Worm (Caenorhabditis elegans) whole organism, early embryonic: ENCODE results near the gene srh-299.

ENCODE experiments used
- F13C5.2 ChIP-seq: sonication (generic microtip); optimal IDR thresholded peaks from 2 replicates; lab custom pipeline; 2017; ENCODE audit warnings: mild to moderate bottlenecking, missing genetic modification characterization, inconsistent platforms, missing compliant biosample characterization
- ama-1 ChIP-seq: fragments of 150-350 bp; optimal IDR thresholded peaks from 2 replicates; lab custom pipeline; 2014
- ets-7 ChIP-seq: sonication (generic microtip); optimal IDR thresholded peaks from 2 replicates; lab custom pipeline; 2016; ENCODE audit warnings: missing genotype, missing genetic modification characterization, missing compliant biosample characterization
- flt-1 ChIP-seq: fragments of 200-800 bp; sonication (Bioruptor generic); IDR thresholded peaks from 2 replicates; pipeline ENCODE4 v1.3.6; 2022; ENCODE audit warnings: missing genetic modification characterization, missing compliant biosample characterization
- hmg-4 ChIP-seq: fragments of 200-800 bp; sonication (Bioruptor generic); optimal IDR thresholded peaks from 2 replicates; lab custom pipeline; 2018; ENCODE audit warnings: mild to moderate bottlenecking, missing genetic modification characterization, missing compliant biosample characterization
- hnd-1 ChIP-seq: sonication (generic microtip); optimal IDR thresholded peaks from 2 replicates; lab custom pipeline; 2016; ENCODE audit warnings: missing genetic modification characterization, missing compliant biosample characterization
- pes-1 ChIP-seq: fragments of 200-800 bp; sonication (Bioruptor generic); IDR thresholded peaks from 2 replicates; pipeline ENCODE4 v1.3.6; 2022; ENCODE audit warnings: missing genetic modification reagents, missing genetic modification characterization, missing compliant biosample characterization
- scrt-1 ChIP-seq: fragments of 200-800 bp; sonication (Bioruptor generic); IDR thresholded peaks from 2 replicates; pipeline ENCODE4 v1.3.6; 2022; ENCODE audit warnings: missing genetic modification characterization, missing compliant biosample characterization
- sea-1 ChIP-seq: fragments of 200-800 bp; sonication (Bioruptor generic); conservative IDR thresholded peaks from 2 replicates; pipeline ENCODE4 v1.3.6; 2022; ENCODE audit warnings: missing genetic modification characterization, missing compliant biosample characterization
- tbx-11 ChIP-seq: fragments of 200-800 bp; sonication (Bioruptor generic); IDR thresholded peaks from 2 replicates; pipeline ENCODE4 v1.3.6; 2022; ENCODE audit warnings: missing genetic modification characterization, missing compliant biosample characterization
- tbx-37 ChIP-seq: fragments of 200-800 bp; sonication (Bioruptor generic); conservative IDR thresholded peaks from 2 replicates; pipeline ENCODE4 v1.3.6; 2022; ENCODE audit warnings: missing genetic modification reagents, missing genetic modification characterization, missing compliant biosample characterization
- tra-4 ChIP-seq: sonication (generic microtip); optimal IDR thresholded peaks from 2 replicates; lab custom pipeline; 2017; ENCODE audit warnings: missing genetic modification characterization, missing compliant biosample characterization

- no peak for TF ChIP-seq ama-1 (lab: Kevin White, UChicago)
- TF ChIP-seq sea-1 (GFP tag; lab: Robert Waterston, UW): no peak
- TF ChIP-seq tbx-37 (GFP tag; lab: Robert Waterston, UW): no peak
- no peak for TF ChIP-seq hmg-4
- no peak for TF ChIP-seq F13C5.2 (tag; lab: Kevin White, UChicago)
- no peak for TF ChIP-seq flt-1 (GFP tag; lab: Robert Waterston, UW)
- TF ChIP-seq hnd-1 (tag; lab: Kevin White, UChicago): no peak
- TF ChIP-seq tbx-11 (GFP tag; lab: Robert Waterston, UW): no peak
- no peak for TF ChIP-seq pes-1 (GFP tag; lab: Robert Waterston, UW)
- no peak for TF ChIP-seq scrt-1 (GFP tag; lab: Robert Waterston, UW)
- TF ChIP-seq ets-7: no peak
- no peak for TF ChIP-seq tra-4 (tag; lab: Kevin White, UChicago)
Observed at ce11 chrV:15863042-15863441, at the start of gene srh-299.
